Fruit fly (Drosophila melanogaster): ENCODE measurements around the gene Zip99C.

Zip99C gene

dm6 chr3R:29861432-29862249 lies 7.1 kb downstream of the Zip99C start, which contains the start of the genes CG15514 and RpS8 (continued):
- peak; percentile 49 for TF ChIP-seq CG10979 (tag; optimal IDR thresholded peaks at IDR 0.05)
- no peak for TF ChIP-seq Hr39 (optimal IDR thresholded peaks at IDR 0.05)
- peak; percentile 58 for TF ChIP-seq CG30403 (GFP tag; optimal IDR thresholded peaks at IDR 0.05)
- peak; percentile 50 for TF ChIP-seq CG10147 (GFP tag; optimal IDR thresholded peaks at IDR 0.05)
- TF ChIP-seq CTCF (GFP tag; optimal IDR thresholded peaks at IDR 0.05) = peak; percentile 3
- TF ChIP-seq CG1024 (GFP tag; IDR thresholded peaks at IDR 0.05) = 0 out of 2 replicates have a peak, but pooled peaks have one; percentile 5
- no peak for TF ChIP-seq CG33213 (GFP tag; optimal IDR thresholded peaks at IDR 0.05)
- TF ChIP-seq tap (tag; optimal IDR thresholded peaks at IDR 0.05) = peak; percentile 69
- no peak; the same call in 1 of the 2 replicates for TF ChIP-seq ara (GFP tag; IDR thresholded peaks at IDR 0.05)
- TF ChIP-seq Nf-YA (GFP tag; IDR thresholded peaks at IDR 0.05) = no peak
- TF ChIP-seq CG4707 (GFP tag; optimal IDR thresholded peaks at IDR 0.05) = peak; percentile 34
- peak; percentile 3 for TF ChIP-seq emc (GFP tag; optimal IDR thresholded peaks at IDR 0.05)
- TF ChIP-seq CG7987 (GFP tag; optimal IDR thresholded peaks at IDR 0.05) = peak; percentile 63
- TF ChIP-seq CG2678 (tag; optimal IDR thresholded peaks at IDR 0.05) = peak; percentile 83
- peak; percentile 52 for TF ChIP-seq BEAF-32 (GFP tag; optimal IDR thresholded peaks at IDR 0.05)
- TF ChIP-seq pzg (GFP tag; optimal IDR thresholded peaks at IDR 0.05) = peak; percentile 67
- TF ChIP-seq CG12155 (GFP tag; optimal IDR thresholded peaks at IDR 0.05) = peak; percentile 19
- peak; percentile 63 for TF ChIP-seq CG12104 (GFP tag; optimal IDR thresholded peaks at IDR 0.05)
- TF ChIP-seq CG6813 (GFP tag; optimal IDR thresholded peaks at IDR 0.05) = peak; percentile 49
- TF ChIP-seq gem (tag; optimal IDR thresholded peaks at IDR 0.05) = no peak
- TF ChIP-seq ci (GFP tag; IDR thresholded peaks at IDR 0.05) = peak; percentile 75
- peak; percentile 31; the same call in 1 of the 2 replicates for TF ChIP-seq CG10366 (GFP tag; IDR thresholded peaks at IDR 0.05)
- TF ChIP-seq tin (GFP tag; optimal IDR thresholded peaks at IDR 0.05) = peak; percentile 38
- TF ChIP-seq fd64A (GFP tag; optimal IDR thresholded peaks at IDR 0.05) = peak; percentile 4
- peak; percentile 100 for TF ChIP-seq bigmax (GFP tag; optimal IDR thresholded peaks at IDR 0.05)
- no peak for TF ChIP-seq CG7786 (GFP tag; optimal IDR thresholded peaks at IDR 0.05)
- TF ChIP-seq otp (GFP tag; IDR thresholded peaks at IDR 0.05) = 0 out of 3 replicates have a peak, but pooled peaks have one; percentile 30
- peak; percentile 41 for TF ChIP-seq Fer3 (tag; optimal IDR thresholded peaks at IDR 0.05)
- TF ChIP-seq Opbp (GFP tag; IDR thresholded peaks at IDR 0.05; ENCODE audit: partially characterized antibody) = no peak
- TF ChIP-seq CG4617 (GFP tag; optimal IDR thresholded peaks at IDR 0.05; ENCODE audit: borderline replicate concordance) = peak; percentile 55
- 0 out of 4 replicates have a peak, but pooled peaks have one; percentile 6 for TF ChIP-seq chinmo (GFP tag; IDR thresholded peaks at IDR 0.05; ENCODE audit: partially characterized antibody)
- TF ChIP-seq CG15073 (GFP tag; optimal IDR thresholded peaks at IDR 0.05) = no peak
- peak in 1 of 2 experiments; percentile 41 for TF ChIP-seq Pdp1 (GFP tag; optimal IDR thresholded peaks at IDR 0.05)
- TF ChIP-seq CG16863 (GFP tag; optimal IDR thresholded peaks at IDR 0.05) = no peak
- no peak for TF ChIP-seq CG34224 (GFP tag; IDR thresholded peaks at IDR 0.05; ENCODE audit: partially characterized antibody)
- peak; percentile 33; the same call in 1 of the 3 replicates for TF ChIP-seq Optix (GFP tag; IDR thresholded peaks at IDR 0.05)
- peak; percentile 8; the same call in 1 of the 2 replicates for TF ChIP-seq bbx (GFP tag; IDR thresholded peaks at IDR 0.05; ENCODE audit: partially characterized antibody)
- TF ChIP-seq dpn (GFP tag; optimal IDR thresholded peaks at IDR 0.05) = peak; percentile 36 to 52
- peak; percentile 33 for TF ChIP-seq cwo (GFP tag; optimal IDR thresholded peaks at IDR 0.05)
- TF ChIP-seq NfI (GFP tag; optimal IDR thresholded peaks at IDR 0.05) = peak; percentile 74
- TF ChIP-seq CG17802 (tag; optimal IDR thresholded peaks at IDR 0.05) = peak; percentile 33
- peak; percentile 67 for TF ChIP-seq MBD-R2 (GFP tag; IDR thresholded peaks at IDR 0.05)
- TF ChIP-seq CG3281 (GFP tag; optimal IDR thresholded peaks at IDR 0.05) = peak; percentile 57
- peak; percentile 85 for TF ChIP-seq sug (tag; optimal IDR thresholded peaks at IDR 0.05)
- TF ChIP-seq Neu2 (GFP tag; optimal IDR thresholded peaks at IDR 0.05; ENCODE audit: borderline replicate concordance) = no peak
- peak; percentile 62 for TF ChIP-seq HLH3B (GFP tag; IDR thresholded peaks at IDR 0.05)
- TF ChIP-seq phol (tag; optimal IDR thresholded peaks at IDR 0.05) = peak; percentile 75
- TF ChIP-seq Blimp-1 (GFP tag; optimal IDR thresholded peaks at IDR 0.05) = peak; percentile 63

Data from whole organism, embryonic.